Fruit fly (Drosophila melanogaster) whole organism, wandering third instar larva: ENCODE measurements around the gene Cralbp.
A peak's percentile ranks its signal among the peaks of the same experiment; 100 is the strongest.

ENCODE experiments used
- CG9705 ChIP-seq: fragments of 200-800 bp; sonication (Bioruptor generic); optimal IDR thresholded peaks from 2 replicates; lab custom pipeline; 2018; ENCODE audit warnings: missing biosample characterization, mild to moderate bottlenecking, missing genetic modification characterization
- CrebA ChIP-seq: fragments of 200-800 bp; sonication (Bioruptor generic); optimal IDR thresholded peaks from 2 replicates; lab custom pipeline; 2016; ENCODE audit warnings: missing biosample characterization, mild to moderate bottlenecking, missing genetic modification characterization, borderline replicate concordance
- Dfd ChIP-seq: fragments of >200 bp; optimal IDR thresholded peaks from 2 replicates; lab custom pipeline; 2017; ENCODE audit warnings: missing biosample characterization, missing genetic modification characterization
- Dif ChIP-seq: fragments of 200-275, 200-300 bp; sonication (Bioruptor generic); optimal IDR thresholded peaks from 2 replicates; lab custom pipeline; 2018; ENCODE audit warnings: missing biosample characterization, missing genetic modification characterization; ENCODE audit not compliant: partially characterized antibody
- Hnf4 ChIP-seq: fragments of 200-800 bp; sonication (Bioruptor generic); optimal IDR thresholded peaks from 2 replicates; lab custom pipeline; 2016; ENCODE audit warnings: missing biosample characterization, mild to moderate bottlenecking, missing genetic modification characterization
- Hr78 ChIP-seq: fragments of >200 bp; optimal IDR thresholded peaks from 2 replicates; lab custom pipeline; 2017; ENCODE audit warnings: missing biosample characterization, missing genetic modification characterization
- Hr83 ChIP-seq: fragments of 200-300 bp; sonication (Bioruptor generic); optimal IDR thresholded peaks from 2 replicates; lab custom pipeline; 2016; ENCODE audit warnings: missing biosample characterization, mild to moderate bottlenecking, missing genetic modification characterization, moderate library complexity; ENCODE audit not compliant: poor library complexity, severe bottlenecking
- Mio ChIP-seq: sonication (Bioruptor generic); optimal IDR thresholded peaks from 2 replicates; lab custom pipeline; 2016; ENCODE audit warnings: missing biosample characterization, missing genetic modification characterization
- Myc ChIP-seq: fragments of >200 bp; optimal IDR thresholded peaks from 2 replicates; lab custom pipeline; 2017
- N ChIP-seq: fragments of >200 bp; optimal IDR thresholded peaks from 2 replicates; lab custom pipeline; 2018; ENCODE audit warnings: missing biosample characterization, missing external identifiers, missing genetic modification characterization
- OdsH ChIP-seq: fragments of 200-800 bp; sonication (Bioruptor generic); optimal IDR thresholded peaks from 2 replicates; lab custom pipeline; 2016; ENCODE audit warnings: missing biosample characterization, mild to moderate bottlenecking, missing genetic modification characterization
- Rel ChIP-seq, 2 experiments: fragments of 200-800 bp; sonication (Bioruptor generic) in 1 of 2; optimal IDR thresholded peaks; 2 replicates in 1 of 2; 3 replicates in 1 of 2; lab custom pipeline; 2016 to 2019; ENCODE audit warnings: mild to moderate bottlenecking in 2 of 2, missing biosample characterization in 2 of 2, missing genetic modification characterization in 2 of 2, moderate library complexity in 1 of 2
- Sp1 ChIP-seq: fragments of 200-800 bp; sonication (Bioruptor generic); optimal IDR thresholded peaks from 3 replicates; lab custom pipeline; 2019; ENCODE audit warnings: missing biosample characterization, mild to moderate bottlenecking, missing genetic modification characterization, moderate library complexity
- br ChIP-seq: fragments of 200-800 bp; sonication (Bioruptor generic); optimal IDR thresholded peaks from 2 replicates; lab custom pipeline; 2016; ENCODE audit warnings: missing biosample characterization, missing genetic modification characterization
- brk ChIP-seq: fragments of 200-800 bp; sonication (Bioruptor generic); optimal IDR thresholded peaks from 2 replicates; lab custom pipeline; 2016; ENCODE audit warnings: missing biosample characterization, mild to moderate bottlenecking, missing genetic modification characterization
- dl ChIP-seq, 2 experiments: fragments of 175-275, 200-275 bp in 1 of 2; fragments of 200-275 bp in 1 of 2; sonication (Bioruptor generic); optimal IDR thresholded peaks; lab custom pipeline; 2018; ENCODE audit warnings: mild to moderate bottlenecking in 2 of 2, missing biosample characterization in 2 of 2, missing genetic modification characterization in 2 of 2, moderate library complexity in 2 of 2; ENCODE audit not compliant: partially characterized antibody in 2 of 2, insufficient read depth in 1 of 2
- dmrt93B ChIP-seq: fragments of 200-800 bp; sonication (Bioruptor generic); optimal IDR thresholded peaks from 2 replicates; lab custom pipeline; 2018; ENCODE audit warnings: missing biosample characterization, mild to moderate bottlenecking, missing genetic modification characterization
- dsf ChIP-seq: sonication (Bioruptor generic); optimal IDR thresholded peaks from 2 replicates; lab custom pipeline; 2016; ENCODE audit warnings: missing biosample characterization, missing genetic modification characterization, borderline replicate concordance
- ey ChIP-seq: fragments of 200-800 bp; sonication (Bioruptor generic); optimal IDR thresholded peaks from 2 replicates; lab custom pipeline; 2016; ENCODE audit warnings: missing biosample characterization, missing genetic modification characterization
- foxo ChIP-seq, 2 experiments: fragments of 200-800 bp; sonication (Bioruptor generic); optimal IDR thresholded peaks; 2 replicates in 1 of 2; 3 replicates in 1 of 2; lab custom pipeline; 2016 to 2017; ENCODE audit warnings: missing biosample characterization in 2 of 2, missing genetic modification characterization in 2 of 2
- fru ChIP-seq: fragments of 200-800 bp; sonication (Bioruptor generic); optimal IDR thresholded peaks from 3 replicates; lab custom pipeline; 2016; ENCODE audit warnings: missing biosample characterization, mild to moderate bottlenecking, missing genetic modification characterization
- h ChIP-seq: fragments of 200-800 bp; sonication (Bioruptor generic); optimal IDR thresholded peaks from 3 replicates; lab custom pipeline; 2016; ENCODE audit warnings: missing biosample characterization, mild to moderate bottlenecking, missing genetic modification characterization
- jim ChIP-seq: fragments of 175-275, 200-325 bp; sonication (Bioruptor generic); optimal IDR thresholded peaks from 2 replicates; lab custom pipeline; 2016; ENCODE audit warnings: missing biosample characterization, mild to moderate bottlenecking, missing genetic modification characterization
- lola ChIP-seq: fragments of >200 bp; optimal IDR thresholded peaks from 2 replicates; lab custom pipeline; 2017; ENCODE audit warnings: missing biosample characterization, missing genetic modification characterization
- pan ChIP-seq: fragments of >200 bp; optimal IDR thresholded peaks from 2 replicates; lab custom pipeline; 2017
- psq ChIP-seq: fragments of 200-800 bp; sonication (Bioruptor generic); optimal IDR thresholded peaks from 3 replicates; lab custom pipeline; 2017; ENCODE audit warnings: missing biosample characterization, mild to moderate bottlenecking, missing genetic modification characterization, moderate library complexity
- rgr ChIP-seq: fragments of 200-800 bp; sonication (Bioruptor generic); optimal IDR thresholded peaks from 3 replicates; lab custom pipeline; 2016; ENCODE audit warnings: missing biosample characterization, mild to moderate bottlenecking, missing genetic modification characterization
- sage ChIP-seq: fragments of 200-800 bp; sonication (Bioruptor generic); optimal IDR thresholded peaks from 2 replicates; lab custom pipeline; 2016; ENCODE audit warnings: missing biosample characterization, mild to moderate bottlenecking, missing genetic modification characterization
- sv ChIP-seq: fragments of 200-800 bp; sonication (Bioruptor generic); optimal IDR thresholded peaks from 3 replicates; lab custom pipeline; 2016; ENCODE audit warnings: missing biosample characterization, missing genetic modification characterization

The Cralbp gene

dm6 chr3L:5788823-5789222 is 2.3 kb upstream of the Cralbp start:
- TF ChIP-seq Hnf4 (GFP tag; lab: Kevin White, UChicago) (no peak), Myc (lab: Kevin White, UChicago) (no peak), lola (GFP tag; lab: Kevin White, UChicago) (no peak), jim (GFP tag; lab: Kevin White, UChicago) (no peak), dl (GFP tag; optimal IDR thresholded peaks at IDR 0.05; lab: Kevin White, UChicago; ENCODE audit: insufficient read depth in 1 of 2, partially characterized antibody in 2 of 2) (no peak), Hr83 (GFP tag; lab: Kevin White, UChicago) (no peak), Hr78 (GFP tag; lab: Kevin White, UChicago) (no peak), brk (GFP tag; lab: Kevin White, UChicago) (no peak), foxo (GFP tag; optimal IDR thresholded peaks at IDR 0.05; lab: Kevin White, UChicago) (no peak), Mio (GFP tag; lab: Kevin White, UChicago) (no peak), sage (GFP tag; lab: Kevin White, UChicago) (no peak), br (GFP tag; lab: Kevin White, UChicago) (no peak), OdsH (no peak), rgr (no peak)
- TF ChIP-seq, all 38 proteins: peak for 0

DNA sequence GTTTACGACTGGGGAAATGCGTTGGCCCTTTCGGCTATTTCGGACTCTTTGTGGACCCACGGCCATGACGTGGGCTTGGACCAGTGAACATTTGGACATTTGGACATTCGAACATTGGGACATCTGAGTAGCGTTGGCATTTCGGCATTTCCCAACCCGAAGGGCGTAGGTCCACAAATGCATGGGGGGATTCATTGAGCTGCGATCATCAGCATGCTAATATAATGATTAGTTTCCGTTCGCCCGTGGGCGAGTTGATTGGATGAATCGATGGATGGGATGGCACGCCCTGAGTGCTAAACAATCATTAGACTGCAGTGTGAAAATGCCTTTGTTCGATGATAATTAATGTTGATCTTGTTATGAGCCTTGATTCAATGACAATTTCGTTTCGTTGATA is 958 bp upstream of the Cralbp start:
- TF ChIP-seq Sp1 (GFP tag; lab: Kevin White, UChicago), result no peak

DNA sequence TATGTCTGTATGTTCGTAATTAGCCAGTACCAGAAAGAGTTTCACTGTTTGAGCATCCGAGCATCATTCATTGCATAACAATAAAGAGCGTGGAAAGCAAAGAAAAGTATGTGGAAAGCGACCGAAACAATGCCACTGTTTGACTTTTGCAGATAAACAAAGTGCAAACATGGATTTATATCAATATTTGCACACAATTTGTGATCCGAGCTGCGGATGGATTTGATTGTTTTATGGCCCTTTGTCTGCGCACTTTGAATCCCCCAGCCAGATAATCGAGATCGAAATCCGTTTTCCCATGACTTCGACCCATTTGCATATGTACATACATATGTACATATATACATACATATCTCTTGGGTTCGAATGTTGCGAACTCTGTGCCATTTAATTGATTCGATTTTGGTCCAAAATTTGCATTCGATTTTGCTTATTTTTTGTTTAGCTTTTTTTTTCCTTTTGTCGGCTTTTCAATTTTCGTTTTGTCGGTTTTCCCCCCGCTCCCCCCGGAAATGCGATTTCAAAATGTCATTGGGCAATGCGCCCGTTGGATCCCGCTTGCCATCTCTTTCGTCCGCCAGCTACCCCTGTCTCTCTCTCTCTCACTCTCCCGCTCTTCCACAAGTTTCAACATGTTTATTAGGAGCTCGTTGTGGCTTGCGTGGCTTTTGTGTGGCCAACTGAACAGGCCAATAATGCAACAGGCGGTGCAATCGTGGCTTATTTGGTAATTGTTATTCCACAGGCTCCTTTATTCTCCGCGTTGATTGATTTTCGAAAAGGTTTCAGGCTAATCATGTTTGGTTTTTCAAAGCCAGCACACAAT is 1.1 kb downstream of the Cralbp start:
- no peak for TF ChIP-seq fru (GFP tag; lab: Kevin White, UChicago)
- no peak for TF ChIP-seq Rel (GFP tag; optimal IDR thresholded peaks at IDR 0.05; lab: Kevin White, UChicago)
- peak; percentile 2 for TF ChIP-seq Rel (tag; optimal IDR thresholded peaks at IDR 0.05; lab: Kevin White, UChicago)
- no peak for TF ChIP-seq OdsH

DNA sequence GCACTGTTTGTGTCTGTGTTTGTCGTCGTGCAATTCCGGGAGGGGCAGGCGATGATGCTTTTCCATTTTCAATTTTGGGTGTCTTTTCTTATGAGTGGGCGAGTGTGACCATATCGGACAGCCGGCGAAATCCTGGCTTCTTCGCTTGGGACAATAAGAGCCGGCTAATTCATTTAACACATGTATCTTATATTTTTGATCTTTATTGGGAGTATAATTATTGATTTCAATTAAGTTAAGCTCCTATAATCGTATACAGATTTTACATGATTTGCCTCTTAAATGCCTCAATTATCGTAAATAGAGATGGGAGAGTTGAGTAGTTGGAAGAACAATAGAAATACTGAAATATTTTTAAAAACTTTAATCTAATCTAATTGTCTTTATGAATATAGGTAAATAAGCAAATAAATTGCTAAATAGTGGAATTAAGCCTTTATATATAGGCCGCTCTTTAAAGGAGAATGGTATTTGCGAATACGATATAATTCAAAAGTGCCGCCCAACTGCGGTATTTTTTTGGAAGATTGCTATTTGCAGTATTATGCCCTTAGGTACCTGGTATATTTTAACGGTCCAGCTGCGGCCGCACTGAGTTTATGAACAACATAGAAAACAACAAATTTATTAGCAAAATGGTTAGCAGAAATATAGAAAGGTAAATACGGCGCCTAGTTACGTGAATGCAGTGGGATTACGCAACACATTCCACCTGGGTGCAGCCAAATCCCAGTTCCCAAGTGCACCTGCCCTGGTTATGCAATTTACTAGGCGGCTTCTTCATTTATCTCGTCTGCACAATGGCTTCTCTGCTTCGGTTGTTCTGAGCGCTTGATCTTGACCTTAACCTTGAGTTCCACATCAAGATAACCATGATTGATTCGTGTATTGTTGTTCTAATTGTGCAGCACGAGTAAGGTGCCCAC is 6.8 kb downstream of the Cralbp start, which contains the start of the genes Myt1, PGRP-LD and Pmi:
Gene Myt1, minus strand, starts transcription at position 116 of the 926 bp plus-strand sequence.
Gene PGRP-LD, plus strand, starts transcription at position 576 of the 926 bp plus-strand sequence.
Gene Pmi, plus strand, starts transcription at position 576 of the 926 bp plus-strand sequence.
- TF ChIP-seq ey (GFP tag; lab: Kevin White, UChicago) (peak; percentile 1), psq (peak; percentile 4), rgr (no peak), Myc (lab: Kevin White, UChicago) (peak; percentile 8)

DNA sequence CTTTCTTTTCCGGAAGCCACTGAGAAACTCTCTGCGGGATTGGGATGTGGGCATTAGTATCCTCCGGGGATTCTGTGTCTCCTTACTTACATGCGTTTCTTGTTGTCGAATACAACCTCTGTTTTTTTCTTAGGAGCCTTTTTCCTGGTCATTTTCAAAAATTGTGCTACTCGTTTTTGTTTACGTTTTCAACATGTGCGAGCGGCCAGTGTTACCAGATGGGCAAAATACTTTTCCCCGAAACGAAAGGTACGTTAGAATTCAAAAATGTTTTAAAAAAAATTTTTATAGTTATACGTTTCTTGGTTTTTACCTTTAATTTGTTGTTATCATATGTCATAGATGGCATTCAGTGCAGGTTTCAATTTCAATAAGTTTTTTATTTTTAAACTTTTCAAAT is 9.4 kb downstream of the Cralbp start, which contains the start of gene vito:
Gene vito, minus strand, starts transcription at position 220 of the 400 bp plus-strand sequence.
- TF ChIP-seq dl (GFP tag; optimal IDR thresholded peaks at IDR 0.05; lab: Kevin White, UChicago; ENCODE audit: insufficient read depth in 1 of 2, partially characterized antibody in 2 of 2) (no peak), CG9705 (GFP tag; lab: Kevin White, UChicago) (no peak), fru (GFP tag; lab: Kevin White, UChicago) (no peak)

- no peak for TF ChIP-seq Rel (GFP tag; optimal IDR thresholded peaks at IDR 0.05; lab: Kevin White, UChicago)
- peak; percentile 35 for TF ChIP-seq Rel (tag; optimal IDR thresholded peaks at IDR 0.05; lab: Kevin White, UChicago)
- no peak for TF ChIP-seq h
Observed at dm6 chr3L:5774782-5775181, 11.7 kb downstream of the Cralbp start.

dm6 chr3L:5770817-5771425 is 15.6 kb downstream of the Cralbp start:
- TF ChIP-seq N (GFP tag; lab: Kevin White, UChicago) (no peak), pan (lab: Kevin White, UChicago) (no peak), Dif (GFP tag; lab: Kevin White, UChicago) (peak; percentile 49), h (peak; percentile 93), psq (peak; percentile 45), foxo (GFP tag; optimal IDR thresholded peaks at IDR 0.05; lab: Kevin White, UChicago) (peak; percentile 60 to 93), br (GFP tag; lab: Kevin White, UChicago) (peak; percentile 94), Dfd (no peak), sv (GFP tag; lab: Kevin White, UChicago) (peak; percentile 89), Hr78 (GFP tag; lab: Kevin White, UChicago) (no peak), dl (GFP tag; optimal IDR thresholded peaks at IDR 0.05; lab: Kevin White, UChicago; ENCODE audit: insufficient read depth in 1 of 2, partially characterized antibody in 2 of 2) (peak in 1 of 2 experiments; percentile 41), Myc (lab: Kevin White, UChicago) (peak; percentile 92), dsf (GFP tag; lab: Kevin White, UChicago) (peak; percentile 14), ey (GFP tag; lab: Kevin White, UChicago) (peak; percentile 93), Mio (GFP tag; lab: Kevin White, UChicago) (peak; percentile 66), Rel (GFP tag; optimal IDR thresholded peaks at IDR 0.05; lab: Kevin White, UChicago) (no peak), Rel (tag; optimal IDR thresholded peaks at IDR 0.05; lab: Kevin White, UChicago) (peak; percentile 86), lola (GFP tag; lab: Kevin White, UChicago) (no peak), fru (GFP tag; lab: Kevin White, UChicago) (peak; percentile 93), CrebA (GFP tag; lab: Kevin White, UChicago) (no peak), CG9705 (GFP tag; lab: Kevin White, UChicago) (peak; percentile 73), dmrt93B (GFP tag; lab: Kevin White, UChicago) (no peak)
